Fruit fly (Drosophila melanogaster): ENCODE results near the gene Abcd3.
A peak's percentile ranks its signal among the peaks of the same experiment; 100 is the strongest.

Abcd3 gene

dm6 chrX:19762167-19762566, 11.6 kb downstream of the Abcd3 start:
- TF ChIP-seq B-H1 (GFP tag; IDR thresholded peaks at IDR 0.05): no peak
- no peak for TF ChIP-seq CG18011 (GFP tag; optimal IDR thresholded peaks at IDR 0.05)
- TF ChIP-seq YL-1 (GFP tag; optimal IDR thresholded peaks at IDR 0.05): no peak
- TF ChIP-seq CG4424 (GFP tag; optimal IDR thresholded peaks at IDR 0.05): no peak
- no peak for TF ChIP-seq HLHmδ (GFP tag; optimal IDR thresholded peaks at IDR 0.05)
- TF ChIP-seq unc-4 (GFP tag; IDR thresholded peaks at IDR 0.05; ENCODE audit: partially characterized antibody): peak; percentile 38; the same call in 1 of the 2 replicates
- TF ChIP-seq sqz (GFP tag; optimal IDR thresholded peaks at IDR 0.05): no peak
- TF ChIP-seq CG2889 (GFP tag; IDR thresholded peaks at IDR 0.05): no peak
- peak; percentile 92 for TF ChIP-seq CG7928 (GFP tag; optimal IDR thresholded peaks at IDR 0.05)
- TF ChIP-seq cwo (GFP tag; optimal IDR thresholded peaks at IDR 0.05): no peak
- no peak for TF ChIP-seq CG4854 (GFP tag; optimal IDR thresholded peaks at IDR 0.05)
- no peak for TF ChIP-seq fu2 (GFP tag; optimal IDR thresholded peaks at IDR 0.05)
- no peak for TF ChIP-seq CG8478 (optimal IDR thresholded peaks at IDR 0.05)
- no peak for TF ChIP-seq Gsc (GFP tag; IDR thresholded peaks at IDR 0.05)
- TF ChIP-seq Ravus (GFP tag; IDR thresholded peaks at IDR 0.05): no peak
- no peak for TF ChIP-seq CG15601 (tag; optimal IDR thresholded peaks at IDR 0.05)
- no peak for TF ChIP-seq CG10462 (GFP tag; optimal IDR thresholded peaks at IDR 0.05)
- TF ChIP-seq CG12744 (GFP tag; optimal IDR thresholded peaks at IDR 0.05): no peak
- peak; percentile 10 for TF ChIP-seq CG12659 (GFP tag; optimal IDR thresholded peaks at IDR 0.05)
- TF ChIP-seq sens (GFP tag): peak; percentile 83
- TF ChIP-seq BtbVII (GFP tag; optimal IDR thresholded peaks at IDR 0.05): no peak
- no peak for TF ChIP-seq ash1 (GFP tag; optimal IDR thresholded peaks at IDR 0.05)
- no peak for TF ChIP-seq Atf3 (GFP tag; optimal IDR thresholded peaks at IDR 0.05)
- TF ChIP-seq CG3847 (GFP tag; IDR thresholded peaks at IDR 0.05): peak; percentile 61
- no peak for TF ChIP-seq CG8359 (GFP tag; optimal IDR thresholded peaks at IDR 0.05; ENCODE audit: borderline replicate concordance)
- TF ChIP-seq Nf-YA (GFP tag; IDR thresholded peaks at IDR 0.05): no peak
- TF ChIP-seq Xbp1 (GFP tag; optimal IDR thresholded peaks at IDR 0.05): peak; percentile 11
- no peak for TF ChIP-seq pita (GFP tag; optimal IDR thresholded peaks at IDR 0.05)
- TF ChIP-seq Vsx1 (GFP tag; optimal IDR thresholded peaks at IDR 0.05): no peak
- TF ChIP-seq kay (GFP tag; optimal IDR thresholded peaks at IDR 0.05): no peak
- TF ChIP-seq CG2116 (GFP tag; optimal IDR thresholded peaks at IDR 0.05): peak; percentile 97
- TF ChIP-seq Myb (GFP tag; optimal IDR thresholded peaks at IDR 0.05): peak; percentile 97
- no peak for TF ChIP-seq CG6813 (GFP tag; optimal IDR thresholded peaks at IDR 0.05)
- TF ChIP-seq ato (GFP tag; IDR thresholded peaks at IDR 0.05; ENCODE audit: partially characterized antibody): no peak
- TF ChIP-seq CG4617 (GFP tag; optimal IDR thresholded peaks at IDR 0.05; ENCODE audit: borderline replicate concordance): no peak
- TF ChIP-seq wek (GFP tag; optimal IDR thresholded peaks at IDR 0.05): no peak
- no peak for TF ChIP-seq odd (GFP tag; optimal IDR thresholded peaks at IDR 0.05)
- TF ChIP-seq CG9932 (GFP tag; IDR thresholded peaks at IDR 0.05): peak; percentile 24; the same call in 1 of the 2 replicates
- no peak for TF ChIP-seq trh (GFP tag; optimal IDR thresholded peaks at IDR 0.05)
- no peak for TF ChIP-seq mld (GFP tag; IDR thresholded peaks at IDR 0.05; ENCODE audit: partially characterized antibody)
- TF ChIP-seq CG12942 (GFP tag; optimal IDR thresholded peaks at IDR 0.05): no peak
- TF ChIP-seq CG33557 (GFP tag; optimal IDR thresholded peaks at IDR 0.05): no peak
- no peak for TF ChIP-seq wor (GFP tag; IDR thresholded peaks at IDR 0.05)
- no peak for TF ChIP-seq Six4 (GFP tag; optimal IDR thresholded peaks at IDR 0.05)
- TF ChIP-seq Dbx (GFP tag; IDR thresholded peaks at IDR 0.05): no peak
- TF ChIP-seq Dip3 (GFP tag; optimal IDR thresholded peaks at IDR 0.05): peak; percentile 14
- TF ChIP-seq ham (GFP tag; IDR thresholded peaks at IDR 0.05): no peak
- TF ChIP-seq sna (GFP tag; IDR thresholded peaks at IDR 0.05; ENCODE audit: partially characterized antibody): no peak
- TF ChIP-seq rib (GFP tag; IDR thresholded peaks at IDR 0.05): no peak
- TF ChIP-seq gsb-n (tag; optimal IDR thresholded peaks at IDR 0.05): no peak
- peak; percentile 62 for TF ChIP-seq Bgb (GFP tag; IDR thresholded peaks at IDR 0.05; ENCODE audit: partially characterized antibody)
- no peak for TF ChIP-seq Neu2 (GFP tag; optimal IDR thresholded peaks at IDR 0.05; ENCODE audit: borderline replicate concordance)
